Fruit fly (Drosophila melanogaster) whole organism, prepupa: ENCODE results near the gene CG3408.

Source experiments
- Blimp-1 ChIP-seq: fragments of 200-800 bp; sonication (Bioruptor generic); optimal IDR thresholded peaks from 3 replicates; lab custom pipeline; 2017; ENCODE audit warnings: missing biosample characterization, missing genetic modification characterization, mild to moderate bottlenecking, moderate library complexity, missing genetic modification reagents
- CG10631 ChIP-seq: fragments of 200-800 bp; sonication (Bioruptor generic); optimal IDR thresholded peaks from 2 replicates; lab custom pipeline; 2016; ENCODE audit warnings: missing biosample characterization, missing genetic modification characterization
- CG10669 ChIP-seq: fragments of 200-800 bp; sonication (Bioruptor generic); optimal IDR thresholded peaks from 3 replicates; lab custom pipeline; 2018; ENCODE audit warnings: missing biosample characterization, mild to moderate bottlenecking, missing genetic modification characterization, moderate library complexity
- CG11902 ChIP-seq: fragments of 200-800 bp; sonication (Bioruptor generic); optimal IDR thresholded peaks from 3 replicates; lab custom pipeline; 2016; ENCODE audit warnings: missing biosample characterization, missing genetic modification characterization
- CG15336 ChIP-seq: fragments of 200-800 bp; sonication (Bioruptor generic); IDR thresholded peaks from 2 replicates; pipeline ENCODE4 v1.3.6; 2022; ENCODE audit warnings: missing biosample characterization, missing genetic modification characterization
- CG1621 ChIP-seq: fragments of 200-800 bp; sonication (Bioruptor generic); optimal IDR thresholded peaks from 3 replicates; lab custom pipeline; 2018; ENCODE audit warnings: missing biosample characterization, mild to moderate bottlenecking, missing genetic modification characterization
- CG16779 ChIP-seq: fragments of 200-800 bp; sonication (Bioruptor generic); optimal IDR thresholded peaks from 3 replicates; lab custom pipeline; 2017; ENCODE audit warnings: missing biosample characterization, mild to moderate bottlenecking, missing genetic modification characterization
- CG3032 ChIP-seq: fragments of 200-800 bp; optimal IDR thresholded peaks from 2 replicates; lab custom pipeline; 2019; ENCODE audit warnings: missing biosample characterization, mild to moderate bottlenecking, missing genetic modification characterization, moderate library complexity
- CG32006 ChIP-seq: fragments of 200-800 bp; sonication (Bioruptor generic); optimal IDR thresholded peaks from 3 replicates; lab custom pipeline; 2017; ENCODE audit warnings: missing biosample characterization, mild to moderate bottlenecking, missing genetic modification characterization
- CG4318 ChIP-seq: fragments of 200-800 bp; sonication (Bioruptor generic); optimal IDR thresholded peaks from 3 replicates; lab custom pipeline; 2017; ENCODE audit warnings: missing biosample characterization, mild to moderate bottlenecking, missing genetic modification characterization
- CG6163 ChIP-seq: fragments of 200-800 bp; sonication (Bioruptor generic); IDR thresholded peaks from 3 replicates; pipeline ENCODE4 v1.3.6; 2022; ENCODE audit warnings: missing biosample characterization, missing genetic modification characterization
- CG6276 ChIP-seq: fragments of 200-800 bp; sonication (Bioruptor generic); optimal IDR thresholded peaks from 2 replicates; lab custom pipeline; 2017; ENCODE audit warnings: missing biosample characterization, mild to moderate bottlenecking, missing genetic modification characterization
- CG6808 ChIP-seq: fragments of 200-800 bp; sonication (Bioruptor generic); optimal IDR thresholded peaks from 3 replicates; lab custom pipeline; 2017; ENCODE audit warnings: missing biosample characterization, missing genetic modification characterization, mild to moderate bottlenecking, moderate library complexity, missing genetic modification reagents
- CG6854 ChIP-seq: fragments of 200-800 bp; sonication (Bioruptor generic); optimal IDR thresholded peaks from 2 replicates; lab custom pipeline; 2017; ENCODE audit warnings: missing biosample characterization, mild to moderate bottlenecking, missing genetic modification characterization
- CG8119 ChIP-seq: fragments of 200-800 bp; sonication (Bioruptor generic); IDR thresholded peaks from 3 replicates; pipeline ENCODE4 v1.3.6; 2022; ENCODE audit warnings: missing biosample characterization, missing genetic modification characterization
- CG8319 ChIP-seq: fragments of 200-800 bp; sonication (Bioruptor generic); optimal IDR thresholded peaks from 3 replicates; lab custom pipeline; 2016; ENCODE audit warnings: missing biosample characterization, missing genetic modification characterization
- CG8632 ChIP-seq: fragments of 200-800 bp; sonication (Bioruptor generic); optimal IDR thresholded peaks from 3 replicates; lab custom pipeline; 2016; ENCODE audit warnings: missing biosample characterization, missing genetic modification characterization
- CG9139 ChIP-seq: fragments of 200-800 bp; sonication (Bioruptor generic); optimal IDR thresholded peaks from 3 replicates; lab custom pipeline; 2017; ENCODE audit warnings: missing biosample characterization, mild to moderate bottlenecking, missing genetic modification characterization
- Eip78C ChIP-seq: fragments of 200-800 bp; sonication (Bioruptor generic); peaks from one replicate; lab custom pipeline; 2016; ENCODE audit warnings: missing biosample characterization, missing genetic modification characterization
- Ets21C ChIP-seq: fragments of 200-800 bp; sonication (Bioruptor generic); optimal IDR thresholded peaks from 3 replicates; lab custom pipeline; 2016; ENCODE audit warnings: missing biosample characterization, missing genetic modification characterization
- Ets96B ChIP-seq: fragments of 200-800 bp; optimal IDR thresholded peaks from 2 replicates; lab custom pipeline; 2019; ENCODE audit warnings: missing biosample characterization, mild to moderate bottlenecking, missing genetic modification characterization, moderate library complexity
- Gug ChIP-seq: fragments of 200-800 bp; sonication (Bioruptor generic); IDR thresholded peaks from 2 replicates; pipeline ENCODE4 v1.3.6; 2022; ENCODE audit warnings: missing biosample characterization, missing genetic modification characterization
- Hr38 ChIP-seq: sonication (Bioruptor generic); optimal IDR thresholded peaks from 2 replicates; lab custom pipeline; 2016; ENCODE audit warnings: missing biosample characterization, missing genetic modification characterization
- Hr39 ChIP-seq: fragments of 200-800 bp; sonication (Bioruptor generic); optimal IDR thresholded peaks from 2 replicates; lab custom pipeline; 2016; ENCODE audit warnings: missing biosample characterization, missing genetic modification characterization
- Hr4 ChIP-seq: fragments of 200-800 bp; sonication (Bioruptor generic); optimal IDR thresholded peaks from 3 replicates; lab custom pipeline; 2016; ENCODE audit warnings: missing biosample characterization, missing genetic modification characterization
- Lpt ChIP-seq: fragments of 200-800 bp; sonication (Bioruptor generic); optimal IDR thresholded peaks from 3 replicates; lab custom pipeline; 2016; ENCODE audit warnings: missing biosample characterization, missing genetic modification characterization
- Smox ChIP-seq: fragments of 200-800 bp; sonication (Bioruptor generic); optimal IDR thresholded peaks from 3 replicates; lab custom pipeline; 2016; ENCODE audit warnings: missing biosample characterization, missing genetic modification characterization
- Sox102F ChIP-seq: fragments of 200-800 bp; sonication (Bioruptor generic); optimal IDR thresholded peaks from 2 replicates; lab custom pipeline; 2016; ENCODE audit warnings: missing biosample characterization, mild to moderate bottlenecking, missing genetic modification characterization
- achi ChIP-seq: fragments of 200-800 bp; sonication (Bioruptor generic); optimal IDR thresholded peaks from 3 replicates; lab custom pipeline; 2016; ENCODE audit warnings: missing biosample characterization, missing genetic modification characterization
- acj6 ChIP-seq: fragments of 200-800 bp; sonication (Bioruptor generic); optimal IDR thresholded peaks from 3 replicates; lab custom pipeline; 2016; ENCODE audit warnings: missing biosample characterization, missing genetic modification characterization
- cyc ChIP-seq: fragments of 200-800 bp; sonication (Bioruptor generic); optimal IDR thresholded peaks from 3 replicates; lab custom pipeline; 2016; ENCODE audit warnings: missing biosample characterization, missing genetic modification characterization
- dsx ChIP-seq: fragments of 200-800 bp; optimal IDR thresholded peaks from 3 replicates; lab custom pipeline; 2019; ENCODE audit warnings: missing biosample characterization, mild to moderate bottlenecking, missing genetic modification characterization, moderate library complexity; ENCODE audit not compliant: poor library complexity, severe bottlenecking
- eg ChIP-seq: fragments of 200-800 bp; sonication (Bioruptor generic); IDR thresholded peaks from 3 replicates; pipeline ENCODE4 v1.3.6; 2022; ENCODE audit warnings: missing biosample characterization, missing genetic modification characterization
- esn ChIP-seq: fragments of 200-800 bp; sonication (Bioruptor generic); optimal IDR thresholded peaks from 2 replicates; lab custom pipeline; 2016; ENCODE audit warnings: missing biosample characterization, mild to moderate bottlenecking, missing genetic modification characterization, moderate library complexity
- fd85E ChIP-seq: fragments of 200-800 bp; sonication (Bioruptor generic); optimal IDR thresholded peaks from 3 replicates; lab custom pipeline; 2016; ENCODE audit warnings: missing biosample characterization, missing genetic modification characterization
- fkh ChIP-seq: fragments of 200-800 bp; sonication (Bioruptor generic); optimal IDR thresholded peaks from 3 replicates; lab custom pipeline; 2017; ENCODE audit warnings: missing biosample characterization, mild to moderate bottlenecking, missing genetic modification characterization, moderate library complexity
- net ChIP-seq: fragments of 200-800 bp; sonication (Bioruptor generic); optimal IDR thresholded peaks from 3 replicates; lab custom pipeline; 2016; ENCODE audit warnings: missing biosample characterization, missing genetic modification characterization
- spab ChIP-seq: fragments of 200-800 bp; sonication (Bioruptor generic); optimal IDR thresholded peaks from 2 replicates; lab custom pipeline; 2017; ENCODE audit warnings: missing biosample characterization, mild to moderate bottlenecking, missing genetic modification characterization, missing genetic modification reagents
- ss ChIP-seq, 2 experiments: fragments of 200-800 bp; sonication (Bioruptor generic); optimal IDR thresholded peaks; 2 replicates in 1 of 2; 3 replicates in 1 of 2; lab custom pipeline; 2017 to 2018; ENCODE audit warnings: mild to moderate bottlenecking in 2 of 2, missing biosample characterization in 2 of 2, missing genetic modification characterization in 2 of 2, moderate library complexity in 1 of 2
- svp ChIP-seq: fragments of 200-800 bp; sonication (Bioruptor generic); peaks from one replicate; lab custom pipeline; 2016; ENCODE audit warnings: missing biosample characterization, missing genetic modification characterization
- topi ChIP-seq: fragments of 200-800 bp; sonication (Bioruptor generic); optimal IDR thresholded peaks from 3 replicates; lab custom pipeline; 2016; ENCODE audit warnings: missing biosample characterization, missing genetic modification characterization

Gene CG3408

dm6 chr3L:9549690-9550303, 40.4 kb upstream of the CG3408 start (continued):
- TF ChIP-seq Lpt (GFP tag; lab: Kevin White, UChicago) (peak; percentile 51), Blimp-1 (GFP tag; lab: Kevin White, UChicago) (no peak), CG6854 (no peak), Hr38 (GFP tag; lab: Kevin White, UChicago) (no peak), CG10669 (GFP tag; lab: Kevin White, UChicago) (peak; percentile 81), esn (GFP tag; lab: Kevin White, UChicago) (peak; percentile 64), Ets21C (GFP tag; lab: Kevin White, UChicago) (peak; percentile 27), cyc (GFP tag; lab: Kevin White, UChicago) (peak; percentile 62), svp (GFP tag; lab: Kevin White, UChicago) (peak; percentile 91), CG8632 (GFP tag; lab: Kevin White, UChicago) (peak; percentile 19), Sox102F (no peak), Hr4 (peak; percentile 24), CG11902 (GFP tag; lab: Kevin White, UChicago) (peak; percentile 1), acj6 (peak; percentile 54), CG9139 (GFP tag; lab: Kevin White, UChicago) (peak; percentile 60), Hr39 (GFP tag; lab: Kevin White, UChicago) (peak; percentile 34), fkh (GFP tag; lab: Kevin White, UChicago) (no peak), CG8319 (GFP tag; lab: Kevin White, UChicago) (peak; percentile 46), achi (GFP tag; lab: Kevin White, UChicago) (peak; percentile 55), CG8119 (GFP tag; lab: Robert Waterston, UW) (peak; percentile 75), topi (GFP tag; lab: Kevin White, UChicago) (peak; percentile 73), CG1621 (peak; percentile 58), CG6808 (peak; percentile 82), CG3032 (peak; percentile 89)

dm6 chr3L:9548800-9549199, 39.4 kb upstream of the CG3408 start:
- 0 out of 3 replicates have a peak, but pooled peaks have one; percentile 13 for TF ChIP-seq CG8119 (GFP tag; lab: Robert Waterston, UW)
- TF ChIP-seq CG6808 = peak; percentile 5
- peak; percentile 24 for TF ChIP-seq dsx (GFP tag; lab: Kevin White, UChicago)
- TF ChIP-seq CG6854 = no peak

- TF ChIP-seq Blimp-1 (GFP tag; lab: Kevin White, UChicago) (peak; percentile 13), Smox (GFP tag; lab: Kevin White, UChicago) (no peak)
Observed at dm6 chr3L:9547910-9548309, 38.5 kb upstream of the CG3408 start.

dm6 chr3L:9546875-9547324, 37.5 kb upstream of the CG3408 start, which contains the start of gene CG42673:
Gene CG42673 (plus strand): TSS chr3L:9547220.
- TF ChIP-seq ss (GFP tag; optimal IDR thresholded peaks at IDR 0.05; lab: Kevin White, UChicago) = peak; percentile 31 to 33
- peak; percentile 18 for TF ChIP-seq CG9139 (GFP tag; lab: Kevin White, UChicago)
- peak; percentile 99 for TF ChIP-seq Blimp-1 (GFP tag; lab: Kevin White, UChicago)
- no peak for TF ChIP-seq Ets96B (tag; lab: Kevin White, UChicago)
- peak; percentile 64 for TF ChIP-seq svp (GFP tag; lab: Kevin White, UChicago)
- no peak for TF ChIP-seq CG10631
- TF ChIP-seq CG1621 = peak; percentile 14
- TF ChIP-seq CG8119 (GFP tag; lab: Robert Waterston, UW) = peak; percentile 77
- TF ChIP-seq Smox (GFP tag; lab: Kevin White, UChicago) = no peak
- TF ChIP-seq Sox102F = peak; percentile 72
- no peak for TF ChIP-seq spab (GFP tag; lab: Kevin White, UChicago)
- no peak for TF ChIP-seq CG4318 (GFP tag; lab: Kevin White, UChicago)
- TF ChIP-seq CG6808 = no peak
- TF ChIP-seq fd85E (GFP tag; lab: Kevin White, UChicago) = peak; percentile 30
- TF ChIP-seq CG6276 = peak; percentile 69
- TF ChIP-seq CG16779 (tag; lab: Kevin White, UChicago) = peak; percentile 31
- peak; percentile 65; the same call in 2 of the 3 replicates for TF ChIP-seq CG6163
- TF ChIP-seq Hr38 (GFP tag; lab: Kevin White, UChicago) = no peak
- peak; percentile 64; the same call in 1 of the 3 replicates for TF ChIP-seq eg (GFP tag; lab: Robert Waterston, UW)
- peak; percentile 26 for TF ChIP-seq dsx (GFP tag; lab: Kevin White, UChicago)
- peak; percentile 89 for TF ChIP-seq CG6854
- TF ChIP-seq net (GFP tag; lab: Kevin White, UChicago) = peak; percentile 47
- peak; percentile 19 for TF ChIP-seq CG32006 (GFP tag; lab: Kevin White, UChicago)
- no peak for TF ChIP-seq Gug (GFP tag; lab: Robert Waterston, UW)
- TF ChIP-seq cyc (GFP tag; lab: Kevin White, UChicago) = no peak
- TF ChIP-seq CG15336 (GFP tag; lab: Robert Waterston, UW) = peak; percentile 66; the same call in 1 of the 2 replicates
- TF ChIP-seq Eip78C (GFP tag; lab: Kevin White, UChicago) = peak; percentile 62
- no peak for TF ChIP-seq CG11902 (GFP tag; lab: Kevin White, UChicago)
- TF ChIP-seq CG10669 (GFP tag; lab: Kevin White, UChicago) = no peak
- TF ChIP-seq topi (GFP tag; lab: Kevin White, UChicago) = peak; percentile 16
- no peak for TF ChIP-seq Hr4
